Fruit fly (Drosophila melanogaster) whole organism, embryonic: ENCODE measurements around the gene CG12728.
A peak's percentile ranks its signal among the peaks of the same experiment; 100 is the strongest.

ENCODE experiments used
- Atf3 ChIP-seq: fragments of 200-800 bp; sonication (Bioruptor generic); optimal IDR thresholded peaks from 3 replicates; lab custom pipeline; 2016; ENCODE audit warnings: missing biosample characterization, missing genetic modification characterization
- Atf6 ChIP-seq: fragments of 200-800 bp; sonication (Bioruptor generic); IDR thresholded peaks from 2 replicates; pipeline ENCODE4 v1.3.6; 2022; ENCODE audit warnings: missing biosample characterization, missing genetic modification characterization
- Awh ChIP-seq: fragments of 200-800 bp; sonication (Bioruptor generic); IDR thresholded peaks from 2 replicates; pipeline ENCODE4, ENCODE4 v1.3.6; 2022; ENCODE audit warnings: missing biosample characterization, missing genetic modification characterization
- Bdp1 ChIP-seq: fragments of 200-800 bp; sonication (Bioruptor generic); optimal IDR thresholded peaks from 3 replicates; lab custom pipeline; 2016; ENCODE audit warnings: missing biosample characterization, missing genetic modification characterization
- Blimp-1 ChIP-seq: fragments of 200-800 bp; sonication (Bioruptor generic); optimal IDR thresholded peaks from 3 replicates; lab custom pipeline; 2018; ENCODE audit warnings: missing biosample characterization, missing genetic modification characterization, mild to moderate bottlenecking, moderate library complexity, missing genetic modification reagents
- CG10366 ChIP-seq: fragments of 200-800 bp; sonication (Bioruptor generic); IDR thresholded peaks from 2 replicates; pipeline ENCODE4 v1.3.6; 2022; ENCODE audit warnings: missing biosample characterization, missing genetic modification characterization
- CG17912 ChIP-seq: fragments of 200-800 bp; sonication (Bioruptor generic); optimal IDR thresholded peaks from 2 replicates; lab custom pipeline; 2018; ENCODE audit warnings: missing biosample characterization, mild to moderate bottlenecking, missing genetic modification characterization
- CG18262 ChIP-seq: fragments of 200-800 bp; optimal IDR thresholded peaks from 3 replicates; lab custom pipeline; 2019; ENCODE audit warnings: missing biosample characterization, mild to moderate bottlenecking, missing genetic modification characterization, moderate library complexity
- CG1832 ChIP-seq: fragments of 200-800 bp; sonication (Bioruptor generic); optimal IDR thresholded peaks from 2 replicates; lab custom pipeline; 2017; ENCODE audit warnings: missing biosample characterization, mild to moderate bottlenecking, missing genetic modification characterization, inconsistent platforms
- CG3065 ChIP-seq: fragments of 200-800 bp; sonication (Bioruptor generic); optimal IDR thresholded peaks from 2 replicates; lab custom pipeline; 2016; ENCODE audit warnings: missing biosample characterization, missing genetic modification characterization
- CG31365 ChIP-seq: fragments of 200-800 bp; sonication (Bioruptor generic); optimal IDR thresholded peaks from 2 replicates; lab custom pipeline; 2018; ENCODE audit warnings: missing biosample characterization, mild to moderate bottlenecking, missing genetic modification characterization
- CG4404 ChIP-seq: fragments of 200-800 bp; sonication (Bioruptor generic); IDR thresholded peaks from 2 replicates; pipeline ENCODE4 v1.3.6; 2022; ENCODE audit warnings: missing biosample characterization, missing genetic modification characterization
- CG4424 ChIP-seq: fragments of 200-800 bp; sonication (Bioruptor generic); optimal IDR thresholded peaks from 3 replicates; lab custom pipeline; 2016; ENCODE audit warnings: missing biosample characterization, missing genetic modification characterization
- CG5953 ChIP-seq: fragments of 200-800 bp; sonication (Bioruptor generic); IDR thresholded peaks from 2 replicates; pipeline ENCODE4 v1.3.6; 2022; ENCODE audit warnings: missing biosample characterization, missing genetic modification characterization
- CG6254 ChIP-seq: fragments of 200-800 bp; sonication (Bioruptor generic); optimal IDR thresholded peaks from 3 replicates; lab custom pipeline; 2017; ENCODE audit warnings: mild to moderate bottlenecking, missing biosample characterization, missing genetic modification reagents, missing genetic modification characterization
- CG6683 ChIP-seq: fragments of 200-800 bp; sonication (Bioruptor generic); optimal IDR thresholded peaks from 2 replicates; lab custom pipeline; 2017; ENCODE audit warnings: missing biosample characterization, mild to moderate bottlenecking, missing genetic modification characterization, missing genetic modification reagents
- CG6765 ChIP-seq: fragments of 200-800 bp; sonication (Bioruptor generic); optimal IDR thresholded peaks from 3 replicates; lab custom pipeline; 2017; ENCODE audit warnings: missing biosample characterization, mild to moderate bottlenecking, missing genetic modification characterization
- CG8281 ChIP-seq: fragments of 200-800 bp; sonication (Bioruptor generic); optimal IDR thresholded peaks from 2 replicates; lab custom pipeline; 2018; ENCODE audit warnings: missing biosample characterization, mild to moderate bottlenecking, missing genetic modification characterization, moderate library complexity
- CG8765 ChIP-seq: fragments of 200-800 bp; sonication (Bioruptor generic); IDR thresholded peaks from 2 replicates; pipeline ENCODE4 v1.3.6; 2022; ENCODE audit warnings: missing biosample characterization, missing genetic modification characterization
- CG8924 ChIP-seq: fragments of 200-800 bp; optimal IDR thresholded peaks from 3 replicates; lab custom pipeline; 2019; ENCODE audit warnings: missing biosample characterization, mild to moderate bottlenecking, missing genetic modification characterization, moderate library complexity
- CG9797 ChIP-seq: fragments of 200-800 bp; sonication (Bioruptor generic); optimal IDR thresholded peaks from 3 replicates; lab custom pipeline; 2018; ENCODE audit warnings: missing biosample characterization, mild to moderate bottlenecking, missing genetic modification characterization
- Dip3 ChIP-seq: fragments of 200-800 bp; sonication (Bioruptor generic); optimal IDR thresholded peaks from 3 replicates; lab custom pipeline; 2016; ENCODE audit warnings: missing biosample characterization, missing genetic modification characterization
- Drgx ChIP-seq: fragments of 200-800 bp; sonication (Bioruptor generic); IDR thresholded peaks from 2 replicates; pipeline ENCODE4 v1.3.6; 2022; ENCODE audit warnings: missing biosample characterization, missing genetic modification characterization
- Gsc ChIP-seq: fragments of 200-800 bp; sonication (Bioruptor generic); IDR thresholded peaks from 2 replicates; pipeline ENCODE4 v1.3.6; 2022; ENCODE audit warnings: missing biosample characterization, missing genetic modification characterization
- Hr39 ChIP-seq: fragments of >200 bp; optimal IDR thresholded peaks from 2 replicates; lab custom pipeline; 2017
- MESR4 ChIP-seq: fragments of 200-800 bp; sonication (Bioruptor generic); optimal IDR thresholded peaks from 2 replicates; lab custom pipeline; 2018; ENCODE audit warnings: missing biosample characterization, mild to moderate bottlenecking, missing genetic modification characterization, moderate library complexity
- NC2α ChIP-seq: fragments of 200-800 bp; sonication (Bioruptor generic); optimal IDR thresholded peaks from 2 replicates; lab custom pipeline; 2016; ENCODE audit warnings: missing biosample characterization, missing genetic modification characterization
- Oaz ChIP-seq: fragments of 200-800 bp; sonication (Bioruptor generic); IDR thresholded peaks from 2 replicates; pipeline ENCODE4 v1.3.6; 2022; ENCODE audit warnings: missing biosample characterization, missing genetic modification characterization
- Rfx ChIP-seq: fragments of 200-800 bp; sonication (Bioruptor generic); IDR thresholded peaks from 2 replicates; pipeline ENCODE4 v1.3.6; 2022; ENCODE audit warnings: missing biosample characterization, missing genetic modification characterization
- Scr ChIP-seq: fragments of 200-800 bp; sonication (Bioruptor generic); IDR thresholded peaks from 2 replicates; pipeline ENCODE4 v1.3.6; 2022; ENCODE audit warnings: missing biosample characterization, missing genetic modification characterization; ENCODE audit not compliant: partially characterized antibody
- Sox100B ChIP-seq: fragments of 200-800 bp; sonication (Bioruptor generic); optimal IDR thresholded peaks from 3 replicates; lab custom pipeline; 2018; ENCODE audit warnings: missing biosample characterization, mild to moderate bottlenecking, missing genetic modification characterization
- Spps ChIP-seq: fragments of 200-800 bp; sonication (Bioruptor generic); optimal IDR thresholded peaks from 2 replicates; lab custom pipeline; 2018; ENCODE audit warnings: missing biosample characterization, mild to moderate bottlenecking, missing genetic modification characterization
- Taf1 ChIP-seq: fragments of 200-800 bp; sonication (Bioruptor generic); IDR thresholded peaks from 2 replicates; pipeline ENCODE4 v1.3.6; 2022; ENCODE audit warnings: missing biosample characterization, missing genetic modification characterization
- Xrp1 ChIP-seq: fragments of 200-800 bp; sonication (Bioruptor generic); IDR thresholded peaks from 2 replicates; pipeline ENCODE4 v1.3.6; 2022; ENCODE audit warnings: missing biosample characterization, missing genetic modification characterization
- bigmax ChIP-seq: fragments of 200-800 bp; sonication (Bioruptor generic); optimal IDR thresholded peaks from 2 replicates; lab custom pipeline; 2018; ENCODE audit warnings: missing biosample characterization, mild to moderate bottlenecking, missing genetic modification characterization
- bsh ChIP-seq, 2 experiments: fragments of 200-800 bp; sonication (Bioruptor generic); optimal IDR thresholded peaks; 2 replicates each; lab custom pipeline; 2017 to 2018; ENCODE audit warnings: mild to moderate bottlenecking in 2 of 2, missing biosample characterization in 2 of 2, missing genetic modification characterization in 2 of 2, moderate library complexity in 1 of 2
- cg ChIP-seq: fragments of 200-800 bp; sonication (Bioruptor generic); optimal IDR thresholded peaks from 3 replicates; lab custom pipeline; 2019; ENCODE audit warnings: missing biosample characterization, mild to moderate bottlenecking, missing genetic modification characterization, moderate library complexity
- disco-r ChIP-seq: fragments of 200-800 bp; sonication (Bioruptor generic); optimal IDR thresholded peaks from 2 replicates; lab custom pipeline; 2016; ENCODE audit warnings: missing biosample characterization, missing genetic modification characterization
- ewg ChIP-seq: fragments of 200-800 bp; sonication (Bioruptor generic); optimal IDR thresholded peaks from 3 replicates; lab custom pipeline; 2017; ENCODE audit warnings: mild to moderate bottlenecking, missing biosample characterization, missing genetic modification reagents, missing genetic modification characterization
- fd64A ChIP-seq: fragments of 200-800 bp; sonication (Bioruptor generic); optimal IDR thresholded peaks from 3 replicates; lab custom pipeline; 2018; ENCODE audit warnings: missing biosample characterization, mild to moderate bottlenecking, missing genetic modification characterization
- gsb ChIP-seq: fragments of 200-800 bp; sonication (Bioruptor generic); IDR thresholded peaks from 2 replicates; pipeline ENCODE4 v1.3.6; 2022; ENCODE audit warnings: missing biosample characterization, missing genetic modification characterization
- lilli ChIP-seq: fragments of 200-800 bp; sonication (Bioruptor generic); optimal IDR thresholded peaks from 3 replicates; lab custom pipeline; 2016; ENCODE audit warnings: missing biosample characterization, missing genetic modification characterization
- mld ChIP-seq: fragments of 200-800 bp; sonication (Bioruptor generic); IDR thresholded peaks from 3 replicates; pipeline ENCODE4 v1.3.6; 2022; ENCODE audit warnings: missing biosample characterization, missing genetic modification characterization; ENCODE audit not compliant: partially characterized antibody
- oc ChIP-seq: fragments of 200-800 bp; sonication (Bioruptor generic); optimal IDR thresholded peaks from 2 replicates; lab custom pipeline; 2018; ENCODE audit warnings: missing biosample characterization, mild to moderate bottlenecking, missing genetic modification characterization, moderate library complexity
- prd ChIP-seq, 3 experiments: fragments of >200 bp in 2 of 3; fragments of 200-800 bp in 1 of 3; sonication (Bioruptor generic) in 1 of 3; optimal IDR thresholded peaks in 2 of 3; IDR thresholded peaks in 1 of 3; 2 replicates in 2 of 3; 3 replicates in 1 of 3; pipeline versions ENCODE4 v1.3.6 to Lab custom; 2017 to 2022; ENCODE audit warnings: missing biosample characterization in 1 of 3, missing genetic modification characterization in 1 of 3
- tll ChIP-seq, 2 experiments: fragments of 200-800 bp in 1 of 2; fragments of >200 bp in 1 of 2; sonication (Bioruptor generic) in 1 of 2; optimal IDR thresholded peaks; 2 replicates each; lab custom pipeline; 2017 to 2019; ENCODE audit warnings: missing biosample characterization in 2 of 2, missing genetic modification characterization in 2 of 2, mild to moderate bottlenecking in 1 of 2, moderate library complexity in 1 of 2
- zen ChIP-seq: fragments of 200-800 bp; sonication (Bioruptor generic); optimal IDR thresholded peaks from 3 replicates; lab custom pipeline; 2018; ENCODE audit warnings: missing biosample characterization, mild to moderate bottlenecking, missing genetic modification characterization, moderate library complexity
- zfh1 ChIP-seq: fragments of 200-800 bp; sonication (Bioruptor generic); IDR thresholded peaks from 3 replicates; pipeline ENCODE4 v1.3.6; 2022; ENCODE audit warnings: missing biosample characterization, missing genetic modification characterization

The CG12728 gene

DNA sequence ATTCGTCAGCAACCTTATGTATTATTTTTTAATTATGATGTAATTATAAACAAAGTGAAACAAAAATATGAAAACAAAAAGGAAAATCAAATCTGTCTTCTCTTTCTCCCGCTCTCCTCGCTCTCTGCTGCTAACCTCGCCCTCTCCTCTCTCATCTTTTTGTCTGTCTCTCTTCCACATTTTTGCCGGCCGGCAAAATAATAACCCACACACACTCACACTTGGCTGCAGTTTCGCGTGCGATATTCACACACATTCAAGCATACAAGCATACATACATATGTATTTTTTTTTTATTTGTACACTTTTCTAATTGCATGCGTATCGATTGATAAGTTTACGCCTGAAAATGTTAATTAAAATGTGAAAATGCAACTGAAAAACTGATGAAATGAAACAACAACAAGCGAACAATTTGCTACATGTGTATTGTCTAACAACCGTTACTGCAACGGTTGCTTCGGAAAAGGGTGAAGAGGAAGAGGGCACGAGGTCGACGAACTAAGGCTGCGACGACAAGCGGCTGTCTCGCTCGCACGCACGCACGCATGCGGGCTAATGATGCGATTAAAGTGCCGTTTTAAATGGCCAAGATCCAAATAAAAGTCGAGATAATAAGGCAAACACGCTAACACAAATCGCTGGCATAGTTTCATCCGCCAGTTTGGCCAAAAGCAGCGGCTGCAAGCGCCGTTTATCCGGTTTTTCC lies 37.9 kb upstream of the CG12728 start (continued):
- TF ChIP-seq CG8281 (peak; percentile 89), CG8765 (GFP tag; lab: Robert Waterston, UW) (no peak), oc (tag; lab: Kevin White, UChicago) (peak; percentile 48), cg (peak; percentile 72), Awh (peak; percentile 77)
- TF ChIP-seq, all 482 proteins: peak for 38

- TF ChIP-seq zfh1 (GFP tag; lab: Robert Waterston, UW), result no peak
- TF ChIP-seq MESR4 (GFP tag; lab: Kevin White, UChicago), result no peak
- no peak for TF ChIP-seq Bdp1 (GFP tag; lab: Kevin White, UChicago)
- no peak for TF ChIP-seq CG4404 (GFP tag; lab: Robert Waterston, UW)
- no peak for TF ChIP-seq Dip3 (GFP tag; lab: Kevin White, UChicago)
- TF ChIP-seq CG31365 (tag; lab: Kevin White, UChicago), result no peak
- peak; percentile 89 for TF ChIP-seq Hr39 (lab: Kevin White, UChicago)
- no peak for TF ChIP-seq gsb (GFP tag; lab: Robert Waterston, UW)
- no peak for TF ChIP-seq CG9797 (GFP tag; lab: Kevin White, UChicago)
- TF ChIP-seq Spps (tag; lab: Kevin White, UChicago), result no peak
- 0 out of 2 replicates have a peak, but pooled peaks have one; percentile 13 for TF ChIP-seq CG5953 (GFP tag; lab: Robert Waterston, UW)
- peak; percentile 3 for TF ChIP-seq Blimp-1 (GFP tag; lab: Kevin White, UChicago)
- TF ChIP-seq tll (GFP tag; optimal IDR thresholded peaks at IDR 0.05; lab: Kevin White, UChicago), result no peak
- TF ChIP-seq mld (GFP tag; lab: Robert Waterston, UW), result no peak
- no peak for TF ChIP-seq Xrp1
- peak; percentile 9 for TF ChIP-seq CG4424
- no peak for TF ChIP-seq Scr
- TF ChIP-seq bigmax, result no peak
- no peak for TF ChIP-seq Taf1 (GFP tag; lab: Robert Waterston, UW)
- TF ChIP-seq fd64A (GFP tag; lab: Kevin White, UChicago), result no peak
- TF ChIP-seq zen (tag; lab: Kevin White, UChicago), result no peak
- TF ChIP-seq CG10366, result no peak
- TF ChIP-seq Atf6 (GFP tag; lab: Robert Waterston, UW), result no peak
- no peak for TF ChIP-seq Rfx
- TF ChIP-seq lilli (GFP tag; lab: Kevin White, UChicago), result no peak
- no peak for TF ChIP-seq Gsc (GFP tag; lab: Robert Waterston, UW)
- TF ChIP-seq Drgx (GFP tag; lab: Robert Waterston, UW), result peak; percentile 51
- no peak for TF ChIP-seq NC2α (GFP tag; lab: Kevin White, UChicago)
- no peak for TF ChIP-seq CG6683 (GFP tag; lab: Kevin White, UChicago)
- TF ChIP-seq CG17912 (GFP tag; lab: Kevin White, UChicago), result no peak
- peak; percentile 2 for TF ChIP-seq ewg
- no peak for TF ChIP-seq disco-r (GFP tag; lab: Kevin White, UChicago)
- no peak for TF ChIP-seq Atf3 (GFP tag; lab: Kevin White, UChicago)
- peak; percentile 10 for TF ChIP-seq CG6254 (GFP tag; lab: Kevin White, UChicago)
- peak in 1 of 2 experiments; percentile 31 for TF ChIP-seq bsh (GFP tag; optimal IDR thresholded peaks at IDR 0.05; lab: Kevin White, UChicago)
- TF ChIP-seq CG8924 (tag; lab: Kevin White, UChicago), result no peak
- TF ChIP-seq prd (optimal IDR thresholded peaks at IDR 0.05; lab: Kevin White, UChicago), result no peak
- 0 out of 3 replicates have a peak, but pooled peaks have one; percentile 17 for TF ChIP-seq prd (GFP tag; IDR thresholded peaks at IDR 0.05; lab: Robert Waterston, UW)
- TF ChIP-seq CG18262, result peak; percentile 34
- TF ChIP-seq Sox100B, result no peak
- no peak for TF ChIP-seq Oaz
- TF ChIP-seq CG1832 (GFP tag; lab: Kevin White, UChicago), result peak; percentile 30
- TF ChIP-seq CG3065, result no peak
- TF ChIP-seq CG8281, result no peak
- no peak for TF ChIP-seq CG6765 (GFP tag; lab: Kevin White, UChicago)
Observed at dm6 chrX:5905086-5905400, 37.4 kb upstream of the CG12728 start.
